Worm (Caenorhabditis elegans) whole organism, L2 larva: ENCODE results near the gene rnp-3.

Experiments used
- F13H6.1 ChIP-seq: sonication (generic microtip); optimal IDR thresholded peaks from 2 replicates; lab custom pipeline; 2016; ENCODE audit warnings: missing genetic modification characterization, missing compliant biosample characterization
- ZK546.5 ChIP-seq: sonication (generic microtip); optimal IDR thresholded peaks from 2 replicates; lab custom pipeline; 2017; ENCODE audit warnings: missing biosample characterization, missing genetic modification characterization
- elt-1 ChIP-seq: fragments of 150-350 bp; optimal IDR thresholded peaks from 2 replicates; lab custom pipeline; 2014; ENCODE audit warnings: missing biosample characterization, missing genetic modification characterization
- mab-5 ChIP-seq: fragments of 150-350 bp; optimal IDR thresholded peaks from 2 replicates; lab custom pipeline; 2014; ENCODE audit warnings: missing biosample characterization, missing genetic modification characterization
- mdl-1 ChIP-seq, 2 experiments: fragments of 150-350 bp in 1 of 2; sonication (generic microtip) in 1 of 2; optimal IDR thresholded peaks; 2 replicates each; lab custom pipeline; 2017; ENCODE audit warnings: missing biosample characterization in 2 of 2, missing genetic modification characterization in 2 of 2
- nhr-237 ChIP-seq: fragments of 150-350 bp; optimal IDR thresholded peaks from 2 replicates; lab custom pipeline; 2014; ENCODE audit warnings: missing biosample characterization, missing genetic modification characterization
- nhr-25 ChIP-seq: fragments of 150-350 bp; sonication (generic microtip); optimal IDR thresholded peaks from 3 replicates; lab custom pipeline; 2014; ENCODE audit warnings: missing biosample characterization, missing genetic modification characterization
- nhr-6 ChIP-seq: fragments of 150-350 bp; optimal IDR thresholded peaks from 2 replicates; lab custom pipeline; 2014; ENCODE audit warnings: missing biosample characterization, missing genetic modification characterization
- sma-9 ChIP-seq, 2 experiments: fragments of 150-350 bp in 1 of 2; sonication (generic microtip) in 1 of 2; optimal IDR thresholded peaks; 2 replicates each; lab custom pipeline; 2014 to 2016; ENCODE audit warnings: missing genetic modification characterization in 2 of 2, mild to moderate bottlenecking in 1 of 2, missing biosample characterization in 1 of 2, missing compliant biosample characterization in 1 of 2, missing genetic modification reagents in 1 of 2, moderate library complexity in 1 of 2
- unc-39 ChIP-seq: fragments of 150-350 bp; optimal IDR thresholded peaks from 2 replicates; lab custom pipeline; 2014; ENCODE audit warnings: missing biosample characterization, missing genetic modification characterization

ce11 chrIV:4162121-4162520 lies 11.8 kb upstream of the rnp-3 start, which contains the start of gene scrm-5:
- TF ChIP-seq nhr-25 (no peak), nhr-6 (tag; lab: Kevin White, UChicago) (no peak), elt-1 (tag; lab: Kevin White, UChicago) (no peak), nhr-237 (tag; lab: Kevin White, UChicago) (no peak), unc-39 (tag; lab: Kevin White, UChicago) (no peak), sma-9 (GFP tag; optimal IDR thresholded peaks at IDR 0.05; lab: Kevin White, UChicago) (no peak), sma-9 (tag; optimal IDR thresholded peaks at IDR 0.05; lab: Kevin White, UChicago) (no peak), mdl-1 (tag; optimal IDR thresholded peaks at IDR 0.05; lab: Kevin White, UChicago) (no peak), mab-5 (tag; lab: Kevin White, UChicago) (no peak), ZK546.5 (tag; lab: Kevin White, UChicago) (no peak), F13H6.1 (tag; lab: Kevin White, UChicago) (no peak)
